Fruit fly (Drosophila melanogaster) whole organism, embryonic: Measurements from ENCODE around the gene tHMG1.

ENCODE experiments used
- BEAF-32 ChIP-seq: fragments of 200-800 bp; sonication (Bioruptor generic); optimal IDR thresholded peaks from 3 replicates; lab custom pipeline; 2017; ENCODE audit warnings: missing biosample characterization, missing genetic modification characterization, mild to moderate bottlenecking, moderate library complexity, missing genetic modification reagents
- CG10267 ChIP-seq: fragments of 200-800 bp; sonication (Bioruptor generic); optimal IDR thresholded peaks from 2 replicates; lab custom pipeline; 2018; ENCODE audit warnings: missing biosample characterization, mild to moderate bottlenecking, missing genetic modification characterization, moderate library complexity
- CG10979 ChIP-seq: fragments of 200-800 bp; sonication (Bioruptor generic); optimal IDR thresholded peaks from 2 replicates; lab custom pipeline; 2018; ENCODE audit warnings: missing biosample characterization, mild to moderate bottlenecking, missing genetic modification characterization, moderate library complexity
- CG11093 ChIP-seq: fragments of 200-800 bp; sonication (Bioruptor generic); IDR thresholded peaks from 3 replicates; pipeline ENCODE4 v1.3.6; 2022; ENCODE audit warnings: missing biosample characterization, missing genetic modification characterization
- CG12104 ChIP-seq: fragments of 200-800 bp; sonication (Bioruptor generic); optimal IDR thresholded peaks from 3 replicates; lab custom pipeline; 2016; ENCODE audit warnings: missing biosample characterization, missing genetic modification characterization
- CG12942 ChIP-seq: fragments of 200-800 bp; sonication (Bioruptor generic); optimal IDR thresholded peaks from 3 replicates; lab custom pipeline; 2016; ENCODE audit warnings: missing biosample characterization, missing genetic modification characterization
- CG13287 ChIP-seq: fragments of 200-800 bp; sonication (Bioruptor generic); IDR thresholded peaks from 2 replicates; pipeline ENCODE4 v1.3.6; 2022; ENCODE audit warnings: missing biosample characterization, missing genetic modification characterization; ENCODE audit not compliant: partially characterized antibody
- CG15514 ChIP-seq: fragments of 200-800 bp; sonication (Bioruptor generic); optimal IDR thresholded peaks from 3 replicates; lab custom pipeline; 2017; ENCODE audit warnings: missing biosample characterization, missing genetic modification characterization, mild to moderate bottlenecking, moderate library complexity, missing genetic modification reagents
- CG17361 ChIP-seq: fragments of 200-800 bp; sonication (Bioruptor generic); IDR thresholded peaks from 3 replicates; pipeline ENCODE4 v1.3.6; 2022; ENCODE audit warnings: missing biosample characterization, missing genetic modification characterization
- CG30403 ChIP-seq: fragments of 200-800 bp; sonication (Bioruptor generic); optimal IDR thresholded peaks from 3 replicates; lab custom pipeline; 2016; ENCODE audit warnings: missing biosample characterization, missing genetic modification characterization
- CG30431 ChIP-seq: fragments of 200-800 bp; sonication (Bioruptor generic); optimal IDR thresholded peaks from 2 replicates; lab custom pipeline; 2017; ENCODE audit warnings: missing biosample characterization, missing genetic modification characterization
- CG33213 ChIP-seq: fragments of 200-800 bp; sonication (Bioruptor generic); optimal IDR thresholded peaks from 3 replicates; lab custom pipeline; 2016; ENCODE audit warnings: missing biosample characterization, missing genetic modification characterization
- CG34422 ChIP-seq: fragments of 200-800 bp; sonication (Bioruptor generic); IDR thresholded peaks from 3 replicates; pipeline ENCODE4 v1.3.6; 2022; ENCODE audit warnings: missing biosample characterization, missing genetic modification characterization
- CG3838 ChIP-seq: fragments of 200-800 bp; sonication (Bioruptor generic); optimal IDR thresholded peaks from 3 replicates; lab custom pipeline; 2016; ENCODE audit warnings: missing biosample characterization, missing genetic modification characterization
- CG4282 ChIP-seq: fragments of 200-800 bp; sonication (Bioruptor generic); optimal IDR thresholded peaks from 2 replicates; lab custom pipeline; 2016; ENCODE audit warnings: missing biosample characterization, missing genetic modification characterization
- CG6765 ChIP-seq: fragments of 200-800 bp; sonication (Bioruptor generic); optimal IDR thresholded peaks from 3 replicates; lab custom pipeline; 2017; ENCODE audit warnings: missing biosample characterization, mild to moderate bottlenecking, missing genetic modification characterization
- CG7839 ChIP-seq: fragments of 200-800 bp; sonication (Bioruptor generic); optimal IDR thresholded peaks from 3 replicates; lab custom pipeline; 2018; ENCODE audit warnings: missing biosample characterization, mild to moderate bottlenecking, missing genetic modification characterization, moderate library complexity
- CG7928 ChIP-seq: fragments of 200-800 bp; sonication (Bioruptor generic); optimal IDR thresholded peaks from 2 replicates; lab custom pipeline; 2017; ENCODE audit warnings: missing biosample characterization, mild to moderate bottlenecking, missing genetic modification characterization
- CG9876 ChIP-seq: fragments of 200-800 bp; sonication (Bioruptor generic); optimal IDR thresholded peaks from 2 replicates; lab custom pipeline; 2016; ENCODE audit warnings: missing biosample characterization, missing genetic modification characterization
- Dek ChIP-seq: fragments of 200-800 bp; sonication (Bioruptor generic); optimal IDR thresholded peaks from 3 replicates; lab custom pipeline; 2019; ENCODE audit warnings: missing biosample characterization, mild to moderate bottlenecking, missing genetic modification characterization, moderate library complexity
- Dip3 ChIP-seq: fragments of 200-800 bp; sonication (Bioruptor generic); optimal IDR thresholded peaks from 3 replicates; lab custom pipeline; 2016; ENCODE audit warnings: missing biosample characterization, missing genetic modification characterization
- Drgx ChIP-seq: fragments of 200-800 bp; sonication (Bioruptor generic); IDR thresholded peaks from 2 replicates; pipeline ENCODE4 v1.3.6; 2022; ENCODE audit warnings: missing biosample characterization, missing genetic modification characterization
- E2f2 ChIP-seq: fragments of 200-800 bp; sonication (Bioruptor generic); IDR thresholded peaks from 2 replicates; pipeline ENCODE4 v1.3.6; 2022; ENCODE audit warnings: missing biosample characterization, missing genetic modification characterization
- HHEX ChIP-seq: fragments of 200-800 bp; sonication (Bioruptor generic); optimal IDR thresholded peaks from 3 replicates; lab custom pipeline; 2017; ENCODE audit warnings: missing biosample characterization, mild to moderate bottlenecking, missing genetic modification characterization, missing genetic modification reagents
- Hr51 ChIP-seq, 2 experiments: fragments of 200-800 bp; sonication (Bioruptor generic); optimal IDR thresholded peaks; 2 replicates in 1 of 2; 3 replicates in 1 of 2; lab custom pipeline; 2016 to 2018; ENCODE audit warnings: missing biosample characterization in 2 of 2, missing genetic modification characterization in 2 of 2, mild to moderate bottlenecking in 1 of 2, moderate library complexity in 1 of 2
- Ptx1 ChIP-seq: fragments of 200-800 bp; sonication (Bioruptor generic); IDR thresholded peaks from 2 replicates; pipeline ENCODE4 v1.3.6; 2022; ENCODE audit warnings: missing biosample characterization, missing genetic modification characterization
- abd-A ChIP-seq: fragments of 200-800 bp; sonication (Bioruptor generic); optimal IDR thresholded peaks from 3 replicates; lab custom pipeline; 2019; ENCODE audit warnings: missing biosample characterization, mild to moderate bottlenecking, missing genetic modification characterization, moderate library complexity
- bab2 ChIP-seq: fragments of 200-800 bp; sonication (Bioruptor generic); optimal IDR thresholded peaks from 2 replicates; lab custom pipeline; 2016; ENCODE audit warnings: missing biosample characterization, missing genetic modification characterization
- bcd ChIP-seq: fragments of 200-800 bp; sonication (Bioruptor generic); optimal IDR thresholded peaks from 2 replicates; lab custom pipeline; 2017; ENCODE audit warnings: missing biosample characterization, mild to moderate bottlenecking, missing genetic modification characterization
- cad ChIP-seq: fragments of >200 bp; optimal IDR thresholded peaks from 2 replicates; lab custom pipeline; 2017; ENCODE audit warnings: missing biosample characterization, missing genetic modification characterization
- chinmo ChIP-seq: fragments of 200-800 bp; sonication (Bioruptor generic); IDR thresholded peaks from 4 replicates; pipeline ENCODE4 v1.3.6; 2022; ENCODE audit warnings: missing biosample characterization, missing genetic modification characterization; ENCODE audit not compliant: partially characterized antibody
- ci ChIP-seq: fragments of 200-800 bp; sonication (Bioruptor generic); IDR thresholded peaks from 3 replicates; pipeline ENCODE4 v1.3.6; 2022; ENCODE audit warnings: missing biosample characterization, missing genetic modification characterization
- croc ChIP-seq: fragments of 200-800 bp; sonication (Bioruptor generic); conservative IDR thresholded peaks from 3 replicates; pipeline ENCODE4 v1.3.6; 2022; ENCODE audit warnings: missing biosample characterization, missing genetic modification characterization
- exex ChIP-seq: fragments of 200-800 bp; sonication (Bioruptor generic); optimal IDR thresholded peaks from 4 replicates; lab custom pipeline; 2018; ENCODE audit warnings: missing biosample characterization, mild to moderate bottlenecking, missing genetic modification characterization, moderate library complexity
- fd3F ChIP-seq: fragments of 200-800 bp; sonication (Bioruptor generic); optimal IDR thresholded peaks from 2 replicates; lab custom pipeline; 2018; ENCODE audit warnings: missing biosample characterization, mild to moderate bottlenecking, missing genetic modification characterization, moderate library complexity
- ind ChIP-seq: fragments of 200-800 bp; sonication (Bioruptor generic); optimal IDR thresholded peaks from 3 replicates; lab custom pipeline; 2016; ENCODE audit warnings: missing biosample characterization, missing genetic modification characterization
- lov ChIP-seq, 2 experiments: fragments of 200-800 bp in 1 of 2; fragments of >200 bp in 1 of 2; sonication (Bioruptor generic) in 1 of 2; IDR thresholded peaks in 1 of 2; optimal IDR thresholded peaks in 1 of 2; 2 replicates in 1 of 2; 3 replicates in 1 of 2; pipeline versions ENCODE4 v1.3.6 to Lab custom; 2017 to 2022; ENCODE audit warnings: missing biosample characterization in 1 of 2, missing genetic modification characterization in 1 of 2
- nau ChIP-seq: fragments of 200-800 bp; sonication (Bioruptor generic); optimal IDR thresholded peaks from 3 replicates; lab custom pipeline; 2017; ENCODE audit warnings: missing biosample characterization, mild to moderate bottlenecking, missing genetic modification characterization, missing genetic modification reagents
- nmo ChIP-seq: fragments of 200-800 bp; sonication (Bioruptor generic); optimal IDR thresholded peaks from 2 replicates; lab custom pipeline; 2018; ENCODE audit warnings: missing biosample characterization, mild to moderate bottlenecking, missing genetic modification characterization, moderate library complexity
- pita ChIP-seq: fragments of 200-800 bp; sonication (Bioruptor generic); optimal IDR thresholded peaks from 2 replicates; lab custom pipeline; 2017; ENCODE audit warnings: missing biosample characterization, mild to moderate bottlenecking, missing genetic modification characterization
- prd ChIP-seq, 3 experiments: fragments of >200 bp in 2 of 3; fragments of 200-800 bp in 1 of 3; sonication (Bioruptor generic) in 1 of 3; optimal IDR thresholded peaks in 2 of 3; IDR thresholded peaks in 1 of 3; 2 replicates in 2 of 3; 3 replicates in 1 of 3; pipeline versions ENCODE4 v1.3.6 to Lab custom; 2017 to 2022; ENCODE audit warnings: missing biosample characterization in 1 of 3, missing genetic modification characterization in 1 of 3
- scrt ChIP-seq: fragments of 200-800 bp; sonication (Bioruptor generic); optimal IDR thresholded peaks from 2 replicates; lab custom pipeline; 2018; ENCODE audit warnings: missing biosample characterization, mild to moderate bottlenecking, missing genetic modification characterization, moderate library complexity
- seq ChIP-seq: fragments of 200-800 bp; sonication (Bioruptor generic); IDR thresholded peaks from 2 replicates; pipeline ENCODE4 v1.3.6; 2022; ENCODE audit warnings: missing biosample characterization, missing genetic modification characterization
- ssp ChIP-seq: fragments of 200-800 bp; sonication (Bioruptor generic); IDR thresholded peaks from 2 replicates; pipeline ENCODE4 v1.3.6; 2022; ENCODE audit warnings: missing biosample characterization, missing genetic modification characterization
- unc-4 ChIP-seq: fragments of 200-800 bp; sonication (Bioruptor generic); IDR thresholded peaks from 2 replicates; pipeline ENCODE4 v1.3.6; 2022; ENCODE audit warnings: missing biosample characterization, missing genetic modification characterization; ENCODE audit not compliant: partially characterized antibody
- unpg ChIP-seq: fragments of 200-800 bp; sonication (Bioruptor generic); optimal IDR thresholded peaks from 3 replicates; lab custom pipeline; 2018; ENCODE audit warnings: missing biosample characterization, mild to moderate bottlenecking, missing genetic modification characterization, moderate library complexity
- wek ChIP-seq: fragments of 200-800 bp; sonication (Bioruptor generic); optimal IDR thresholded peaks from 3 replicates; lab custom pipeline; 2018; ENCODE audit warnings: missing biosample characterization, mild to moderate bottlenecking, missing genetic modification characterization, moderate library complexity
- yki ChIP-seq: fragments of >200 bp; optimal IDR thresholded peaks from 3 replicates; lab custom pipeline; 2018

Gene tHMG1

dm6 chr3R:22494523-22495309 lies 3.1 kb downstream of the tHMG1 start (continued):
- TF ChIP-seq CG34422: no peak
- TF ChIP-seq fd3F: no peak
- no peak for TF ChIP-seq CG11093 (GFP tag; lab: Robert Waterston, UW)
- TF ChIP-seq nmo: peak; percentile 50
- no peak for TF ChIP-seq ci
- peak in 1 of 2 experiments; percentile 21 for TF ChIP-seq Hr51 (GFP tag; optimal IDR thresholded peaks at IDR 0.05; lab: Kevin White, UChicago)
- TF ChIP-seq CG33213: no peak
- TF ChIP-seq CG10267 (tag; lab: Kevin White, UChicago): peak; percentile 39
- TF ChIP-seq CG12942 (GFP tag; lab: Kevin White, UChicago): no peak
- TF ChIP-seq wek (GFP tag; lab: Kevin White, UChicago): no peak
- peak; percentile 52 for TF ChIP-seq scrt (GFP tag; lab: Kevin White, UChicago)
- TF ChIP-seq CG17361 (GFP tag; lab: Robert Waterston, UW): no peak
- TF ChIP-seq nau (GFP tag; lab: Kevin White, UChicago): peak; percentile 50
- TF ChIP-seq CG12104 (GFP tag; lab: Kevin White, UChicago): no peak
- no peak for TF ChIP-seq unc-4 (GFP tag; lab: Robert Waterston, UW)
- TF ChIP-seq yki (lab: Kevin White, UChicago): no peak
- peak; percentile 62 for TF ChIP-seq CG10979
- TF ChIP-seq CG30431 (GFP tag; lab: Kevin White, UChicago): no peak
- TF ChIP-seq CG6765 (GFP tag; lab: Kevin White, UChicago): peak; percentile 7
- peak; percentile 68 for TF ChIP-seq exex (tag; lab: Kevin White, UChicago)
- TF ChIP-seq croc (GFP tag; lab: Robert Waterston, UW): no peak
- TF ChIP-seq unpg (GFP tag; lab: Kevin White, UChicago): peak; percentile 26
- peak; percentile 23 for TF ChIP-seq HHEX
- TF ChIP-seq Dip3 (GFP tag; lab: Kevin White, UChicago): no peak
- TF ChIP-seq Ptx1 (GFP tag; lab: Robert Waterston, UW): 0 out of 2 replicates have a peak, but pooled peaks have one; percentile 29
- no peak for TF ChIP-seq Drgx
- no peak for TF ChIP-seq BEAF-32 (GFP tag; lab: Kevin White, UChicago)
- no peak for TF ChIP-seq CG4282 (GFP tag; lab: Kevin White, UChicago)
- peak; percentile 39 for TF ChIP-seq bcd (GFP tag; lab: Kevin White, UChicago)
- TF ChIP-seq ind: peak; percentile 59
- no peak for TF ChIP-seq prd (optimal IDR thresholded peaks at IDR 0.05; lab: Kevin White, UChicago)
- 0 out of 3 replicates have a peak, but pooled peaks have one; percentile 33 for TF ChIP-seq prd (GFP tag; IDR thresholded peaks at IDR 0.05; lab: Robert Waterston, UW)
- TF ChIP-seq CG7839 (tag; lab: Kevin White, UChicago): peak; percentile 58
- TF ChIP-seq Dek (tag; lab: Kevin White, UChicago): no peak
- TF ChIP-seq lov (optimal IDR thresholded peaks at IDR 0.05; lab: Kevin White, UChicago): no peak
- no peak for TF ChIP-seq lov (GFP tag; IDR thresholded peaks at IDR 0.05; lab: Robert Waterston, UW)
- TF ChIP-seq CG30403: peak; percentile 52
- TF ChIP-seq cad (GFP tag; lab: Kevin White, UChicago): no peak
- no peak for TF ChIP-seq E2f2 (GFP tag; lab: Robert Waterston, UW)
- no peak for TF ChIP-seq CG9876
- TF ChIP-seq seq (GFP tag; lab: Robert Waterston, UW): no peak
- no peak for TF ChIP-seq bab2 (GFP tag; lab: Kevin White, UChicago)
- no peak for TF ChIP-seq ssp (GFP tag; lab: Robert Waterston, UW)
- TF ChIP-seq CG15514: peak; percentile 0
- 0 out of 4 replicates have a peak, but pooled peaks have one; percentile 35 for TF ChIP-seq chinmo (GFP tag; lab: Robert Waterston, UW)
- peak; percentile 13 for TF ChIP-seq CG7928 (GFP tag; lab: Kevin White, UChicago)
- TF ChIP-seq CG13287 (GFP tag; lab: Robert Waterston, UW): no peak
- no peak for TF ChIP-seq CG3838 (GFP tag; lab: Kevin White, UChicago)
- TF ChIP-seq abd-A: peak; percentile 81
- TF ChIP-seq pita (GFP tag; lab: Kevin White, UChicago): no peak
